Worm (Caenorhabditis elegans) whole organism, late embryonic: ENCODE measurements around the gene twk-28.

ENCODE experiments used
- C38D4.7 ChIP-seq: fragments of 200-800 bp; sonication (Bioruptor generic); optimal IDR thresholded peaks from 2 replicates; lab custom pipeline; 2018; ENCODE audit warnings: mild to moderate bottlenecking, missing genetic modification characterization, moderate library complexity, missing compliant biosample characterization
- T23F11.4 ChIP-seq: fragments of 200-800 bp; sonication (Bioruptor generic); optimal IDR thresholded peaks from 2 replicates; lab custom pipeline; 2018; ENCODE audit warnings: mild to moderate bottlenecking, missing genetic modification characterization, missing compliant biosample characterization
- Y22D7AL.16 ChIP-seq: sonication (generic microtip); optimal IDR thresholded peaks from 2 replicates; lab custom pipeline; 2016; ENCODE audit warnings: missing genetic modification characterization, missing compliant biosample characterization
- ceh-14 ChIP-seq: sonication (generic microtip); optimal IDR thresholded peaks from 2 replicates; lab custom pipeline; 2016; ENCODE audit warnings: missing genotype, missing genetic modification characterization, missing compliant biosample characterization
- ceh-18 ChIP-seq: sonication (generic microtip); optimal IDR thresholded peaks from 2 replicates; lab custom pipeline; 2016; ENCODE audit warnings: missing genetic modification characterization, missing compliant biosample characterization
- ceh-2 ChIP-seq: sonication (generic microtip); optimal IDR thresholded peaks from 2 replicates; lab custom pipeline; 2016; ENCODE audit warnings: missing genotype, missing genetic modification characterization, missing compliant biosample characterization
- ceh-22 ChIP-seq: sonication (generic microtip); optimal IDR thresholded peaks from 2 replicates; lab custom pipeline; 2017; ENCODE audit warnings: missing biosample characterization, missing genetic modification characterization
- ceh-24 ChIP-seq: sonication (generic microtip); optimal IDR thresholded peaks from 2 replicates; lab custom pipeline; 2016; ENCODE audit warnings: mild to moderate bottlenecking, missing genetic modification characterization, missing compliant biosample characterization
- ceh-31 ChIP-seq: sonication (generic microtip); optimal IDR thresholded peaks from 2 replicates; lab custom pipeline; 2016; ENCODE audit warnings: missing genetic modification characterization, missing compliant biosample characterization
- ceh-34 ChIP-seq: sonication (generic microtip); optimal IDR thresholded peaks from 2 replicates; lab custom pipeline; 2016; ENCODE audit warnings: mild to moderate bottlenecking, missing genetic modification characterization, missing compliant biosample characterization
- ceh-48 ChIP-seq: sonication (generic microtip); optimal IDR thresholded peaks from 2 replicates; lab custom pipeline; 2016; ENCODE audit warnings: missing genetic modification characterization, inconsistent platforms, missing compliant biosample characterization
- ceh-6 ChIP-seq: fragments of 200-800 bp; sonication (Bioruptor generic); optimal IDR thresholded peaks from 2 replicates; lab custom pipeline; 2018; ENCODE audit warnings: mild to moderate bottlenecking, missing genetic modification characterization, missing compliant biosample characterization
- che-1 ChIP-seq: sonication (generic microtip); optimal IDR thresholded peaks from 2 replicates; lab custom pipeline; 2016; ENCODE audit warnings: mild to moderate bottlenecking, missing genetic modification characterization, missing compliant biosample characterization
- dmd-4 ChIP-seq: sonication (generic microtip); optimal IDR thresholded peaks from 2 replicates; lab custom pipeline; 2016; ENCODE audit warnings: borderline replicate concordance, missing genetic modification characterization, missing compliant biosample characterization
- dve-1 ChIP-seq: sonication (generic microtip); optimal IDR thresholded peaks from 2 replicates; lab custom pipeline; 2017; ENCODE audit warnings: antibody characterized with exemption, mild to moderate bottlenecking, missing genetic modification characterization, missing compliant biosample characterization
- fax-1 ChIP-seq: sonication (generic microtip); optimal IDR thresholded peaks from 2 replicates; lab custom pipeline; 2016; ENCODE audit warnings: missing genotype, missing genetic modification characterization, missing compliant biosample characterization
- fkh-10 ChIP-seq: fragments of 150-350 bp; optimal IDR thresholded peaks from 2 replicates; lab custom pipeline; 2014; ENCODE audit warnings: missing biosample characterization, missing genetic modification reagents, missing genetic modification characterization
- gmeb-2 ChIP-seq: sonication (generic microtip); optimal IDR thresholded peaks from 2 replicates; lab custom pipeline; 2016; ENCODE audit warnings: missing genetic modification characterization, inconsistent platforms, missing compliant biosample characterization
- hlh-13 ChIP-seq: fragments of 200-800 bp; sonication (Bioruptor generic); optimal IDR thresholded peaks from 2 replicates; lab custom pipeline; 2018; ENCODE audit warnings: mild to moderate bottlenecking, missing genetic modification characterization, missing compliant biosample characterization
- hlh-15 ChIP-seq: sonication (generic microtip); optimal IDR thresholded peaks from 2 replicates; lab custom pipeline; 2016; ENCODE audit warnings: missing genetic modification characterization, missing compliant biosample characterization
- hlh-30 ChIP-seq: sonication (generic microtip); optimal IDR thresholded peaks from 2 replicates; lab custom pipeline; 2017; ENCODE audit warnings: antibody characterized with exemption, missing genetic modification characterization, missing compliant biosample characterization; ENCODE audit not compliant: insufficient read depth
- hlh-6 ChIP-seq: sonication (generic microtip); optimal IDR thresholded peaks from 2 replicates; lab custom pipeline; 2016; ENCODE audit warnings: missing genotype, missing genetic modification characterization, missing compliant biosample characterization
- hlh-8 ChIP-seq: sonication (generic microtip); optimal IDR thresholded peaks from 2 replicates; lab custom pipeline; 2016; ENCODE audit warnings: missing genotype, missing genetic modification characterization, missing compliant biosample characterization
- lim-6 ChIP-seq: sonication (generic microtip); optimal IDR thresholded peaks from 2 replicates; lab custom pipeline; 2016; ENCODE audit warnings: missing genetic modification characterization, missing compliant biosample characterization
- madf-2 ChIP-seq: sonication (generic microtip); optimal IDR thresholded peaks from 2 replicates; lab custom pipeline; 2017; ENCODE audit warnings: missing genetic modification characterization, missing compliant biosample characterization
- mec-3 ChIP-seq: sonication (generic microtip); optimal IDR thresholded peaks from 2 replicates; lab custom pipeline; 2016; ENCODE audit warnings: borderline replicate concordance, missing genetic modification characterization, missing compliant biosample characterization
- nfya-1 ChIP-seq: sonication (generic microtip); optimal IDR thresholded peaks from 2 replicates; lab custom pipeline; 2017; ENCODE audit warnings: missing genetic modification characterization, mild to moderate bottlenecking, missing compliant biosample characterization, antibody characterized with exemption, moderate library complexity
- pag-3 ChIP-seq: sonication (generic microtip); optimal IDR thresholded peaks from 2 replicates; lab custom pipeline; 2016; ENCODE audit warnings: missing compliant biosample characterization, missing genetic modification characterization, borderline replicate concordance
- pha-2 ChIP-seq: sonication (generic microtip); optimal IDR thresholded peaks from 2 replicates; lab custom pipeline; 2017; ENCODE audit warnings: mild to moderate bottlenecking, missing genetic modification characterization, missing compliant biosample characterization
- pros-1 ChIP-seq: fragments of 150-350 bp; optimal IDR thresholded peaks from 2 replicates; lab custom pipeline; 2014; ENCODE audit warnings: missing biosample characterization, missing genetic modification reagents, missing genetic modification characterization
- ref-2 ChIP-seq: sonication (generic microtip); optimal IDR thresholded peaks from 2 replicates; lab custom pipeline; 2016; ENCODE audit warnings: missing genetic modification characterization, missing compliant biosample characterization
- sdc-2 ChIP-seq: sonication (generic microtip); optimal IDR thresholded peaks from 2 replicates; lab custom pipeline; 2016; ENCODE audit warnings: missing genotype, missing genetic modification characterization, missing compliant biosample characterization
- sox-4 ChIP-seq: sonication (generic microtip); optimal IDR thresholded peaks from 2 replicates; lab custom pipeline; 2017; ENCODE audit warnings: mild to moderate bottlenecking, missing genetic modification characterization, inconsistent platforms, missing compliant biosample characterization
- syd-9 ChIP-seq: sonication (generic microtip); optimal IDR thresholded peaks from 2 replicates; lab custom pipeline; 2016; ENCODE audit warnings: mild to moderate bottlenecking, missing genetic modification characterization, moderate library complexity, missing compliant biosample characterization
- tbx-2 ChIP-seq: sonication (generic microtip); optimal IDR thresholded peaks from 2 replicates; lab custom pipeline; 2016; ENCODE audit warnings: missing genetic modification characterization, missing compliant biosample characterization
- tbx-7 ChIP-seq: sonication (generic microtip); optimal IDR thresholded peaks from 2 replicates; lab custom pipeline; 2016; ENCODE audit warnings: missing genotype, missing genetic modification characterization, missing compliant biosample characterization
- ttx-3 ChIP-seq: sonication (generic microtip); optimal IDR thresholded peaks from 2 replicates; lab custom pipeline; 2016; ENCODE audit warnings: missing genetic modification reagents, missing genetic modification characterization, missing compliant biosample characterization
- unc-3 ChIP-seq, 2 experiments: fragments of 200-800 bp in 1 of 2; sonication (Bioruptor generic) in 1 of 2; sonication (generic microtip) in 1 of 2; conservative IDR thresholded peaks in 1 of 2; optimal IDR thresholded peaks in 1 of 2; 2 replicates each; pipeline versions ENCODE4 v1.3.6 to Lab custom; 2016 to 2022; ENCODE audit warnings: missing compliant biosample characterization in 2 of 2, missing genetic modification characterization in 2 of 2, missing genetic modification reagents in 1 of 2
- unc-42 ChIP-seq: sonication (generic microtip); optimal IDR thresholded peaks from 2 replicates; lab custom pipeline; 2016; ENCODE audit warnings: missing genotype, missing genetic modification characterization, missing compliant biosample characterization
- unc-55 ChIP-seq: sonication (generic microtip); optimal IDR thresholded peaks from 2 replicates; lab custom pipeline; 2017; ENCODE audit warnings: missing biosample characterization, missing genetic modification reagents, missing genetic modification characterization
- unc-86 ChIP-seq: sonication (generic microtip); optimal IDR thresholded peaks from 2 replicates; lab custom pipeline; 2016; ENCODE audit warnings: missing genetic modification characterization, missing compliant biosample characterization
- zip-5 ChIP-seq: sonication (generic microtip); optimal IDR thresholded peaks from 2 replicates; lab custom pipeline; 2016; ENCODE audit warnings: missing genetic modification characterization, missing compliant biosample characterization

twk-28 gene

ce11 chrX:4317095-4317494 is 38.0 kb upstream of the twk-28 start:
- TF ChIP-seq ceh-22 (tag; lab: Kevin White, UChicago) (no peak), unc-42 (tag; lab: Kevin White, UChicago) (peak; percentile 36), tbx-2 (tag; lab: Kevin White, UChicago) (no peak)

DNA sequence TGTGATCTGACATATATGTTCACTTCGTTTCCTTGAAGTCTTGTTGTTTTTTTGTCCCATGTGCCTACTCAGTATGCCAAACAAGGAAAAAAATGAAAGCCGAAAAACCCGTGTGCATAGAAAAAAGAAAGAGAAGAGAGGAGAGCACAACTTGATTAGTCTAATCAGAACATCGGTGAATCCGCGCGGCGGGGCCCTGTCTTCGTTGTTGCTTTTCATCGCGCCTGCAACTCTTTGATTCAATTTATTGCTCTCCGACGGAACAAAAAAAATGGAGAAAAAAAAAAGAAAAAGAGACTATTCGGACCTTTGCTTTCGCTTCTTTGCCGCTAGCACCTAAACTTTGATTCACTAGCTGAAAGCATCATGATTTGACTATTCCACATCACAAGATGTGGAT is 35.8 kb upstream of the twk-28 start:
- TF ChIP-seq ceh-34: no peak
- peak; percentile 95 for TF ChIP-seq unc-42 (tag; lab: Kevin White, UChicago)
- peak; percentile 24 for TF ChIP-seq fkh-10

- TF ChIP-seq syd-9 (no peak), unc-55 (no peak), C38D4.7 (no peak), ceh-24 (tag; lab: Kevin White, UChicago) (no peak), dmd-4 (tag; lab: Kevin White, UChicago) (no peak), zip-5 (tag; lab: Kevin White, UChicago) (no peak), hlh-13 (GFP tag; lab: Kevin White, UChicago) (no peak), hlh-15 (no peak), mec-3 (tag; lab: Kevin White, UChicago) (no peak), pag-3 (tag; lab: Kevin White, UChicago) (no peak), fax-1 (tag; lab: Kevin White, UChicago) (no peak), pros-1 (tag; lab: Kevin White, UChicago) (no peak), che-1 (no peak), ceh-2 (tag; lab: Kevin White, UChicago) (no peak), lim-6 (no peak)
Measured at ce11 chrX:4311668-4312067, 32.5 kb upstream of the twk-28 start, which contains the start of gene C52B9.8. C52B9.8 (minus strand) TSS chrX:4311768.

DNA sequence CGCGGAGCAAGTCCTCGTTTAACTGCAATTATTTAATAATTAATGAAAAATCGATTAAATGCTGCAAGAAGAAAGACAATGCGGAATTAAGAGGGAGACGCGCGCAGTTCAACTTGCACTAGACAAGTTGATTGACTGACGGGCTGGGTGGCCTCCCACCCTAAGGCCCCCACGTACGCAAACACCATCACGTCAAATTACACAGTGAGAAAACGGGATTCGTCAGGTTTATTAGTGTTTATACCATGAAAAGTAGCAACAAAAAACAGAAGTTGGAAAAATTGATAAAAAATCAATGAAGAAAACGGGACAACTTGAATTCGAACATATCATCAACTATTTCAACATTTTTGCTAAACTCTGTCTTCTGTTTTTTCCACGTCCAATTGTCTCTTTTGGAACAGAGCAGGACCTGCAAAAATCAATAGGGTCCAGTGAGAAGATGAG is 28.4 kb upstream of the twk-28 start:
- TF ChIP-seq syd-9: no peak
- peak; percentile 13 for TF ChIP-seq nfya-1 (tag; lab: Kevin White, UChicago)
- TF ChIP-seq sdc-2 (tag; lab: Kevin White, UChicago): peak; percentile 47
- TF ChIP-seq unc-55: peak; percentile 84
- peak; percentile 24 for TF ChIP-seq ttx-3
- 0 out of 2 replicates have a peak, but pooled peaks have one; percentile 27 for TF ChIP-seq unc-3 (GFP tag; conservative IDR thresholded peaks at IDR 0.05; lab: Robert Waterston, UW)
- no peak for TF ChIP-seq unc-3 (tag; optimal IDR thresholded peaks at IDR 0.05; lab: Kevin White, UChicago)
- no peak for TF ChIP-seq dve-1 (tag; lab: Kevin White, UChicago)
- no peak for TF ChIP-seq T23F11.4 (GFP tag; lab: Kevin White, UChicago)
- peak; percentile 18 for TF ChIP-seq unc-42 (tag; lab: Kevin White, UChicago)
- TF ChIP-seq hlh-8: no peak
- peak; percentile 65 for TF ChIP-seq ceh-31 (tag; lab: Kevin White, UChicago)
- TF ChIP-seq ref-2 (tag; lab: Kevin White, UChicago): peak; percentile 32
- peak; percentile 26 for TF ChIP-seq ceh-34
- TF ChIP-seq ceh-48 (tag; lab: Kevin White, UChicago): peak; percentile 64
- no peak for TF ChIP-seq lim-6
- TF ChIP-seq unc-86 (tag; lab: Kevin White, UChicago): peak; percentile 5
- peak; percentile 55 for TF ChIP-seq ceh-14 (tag; lab: Kevin White, UChicago)

DNA sequence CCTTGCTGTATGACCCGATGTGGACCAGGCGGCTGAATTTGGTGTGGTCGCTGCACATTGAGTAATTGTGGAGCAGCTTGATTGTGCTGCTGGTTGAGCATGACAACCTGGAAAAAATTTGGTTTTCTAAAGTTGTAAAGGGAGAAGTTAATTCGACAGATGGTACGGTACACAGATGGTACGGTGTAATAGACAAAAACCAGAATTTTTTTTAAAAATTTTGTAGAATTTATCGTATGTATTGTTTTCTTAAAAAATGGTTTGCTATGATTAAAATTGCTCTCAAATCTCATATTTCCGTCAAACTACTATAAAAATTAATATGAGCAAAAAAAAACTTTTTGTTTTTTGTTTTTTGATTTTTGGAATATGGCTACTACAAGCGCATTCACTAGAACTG is 27.7 kb upstream of the twk-28 start, which contains the start of gene pqn-15:
Gene pqn-15 (minus strand): TSS at position 101 of the 400 bp plus-strand sequence.
- TF ChIP-seq madf-2: no peak
- no peak for TF ChIP-seq gmeb-2 (tag; lab: Kevin White, UChicago)
- TF ChIP-seq sdc-2 (tag; lab: Kevin White, UChicago): no peak
- TF ChIP-seq hlh-6: no peak
- TF ChIP-seq Y22D7AL.16: no peak
- TF ChIP-seq T23F11.4 (GFP tag; lab: Kevin White, UChicago): no peak
- TF ChIP-seq ceh-34: no peak
- no peak for TF ChIP-seq hlh-30 (tag; lab: Kevin White, UChicago)
- no peak for TF ChIP-seq unc-55
- no peak for TF ChIP-seq ceh-6 (GFP tag; lab: Kevin White, UChicago)
- no peak for TF ChIP-seq tbx-7 (tag; lab: Kevin White, UChicago)
- no peak for TF ChIP-seq che-1
- TF ChIP-seq unc-86 (tag; lab: Kevin White, UChicago): no peak
- TF ChIP-seq dmd-4 (tag; lab: Kevin White, UChicago): no peak
- TF ChIP-seq pha-2: no peak
- no peak for TF ChIP-seq sox-4 (tag; lab: Kevin White, UChicago)
- no peak for TF ChIP-seq ceh-18
- no peak for TF ChIP-seq tbx-2 (tag; lab: Kevin White, UChicago)
